Worm (Caenorhabditis elegans): ENCODE data around the gene T01C4.8.

The T01C4.8 gene

ce11 chrV:7140368-7140767 is 11.0 kb upstream of the T01C4.8 start:
- TF ChIP-seq K02D7.2 (tag; optimal IDR thresholded peaks at IDR 0.05) = no peak
- TF ChIP-seq syd-9 (tag; optimal IDR thresholded peaks at IDR 0.05) = no peak
- TF ChIP-seq npax-4 (tag; optimal IDR thresholded peaks at IDR 0.05) = no peak
- no peak for TF ChIP-seq pag-3 (tag; optimal IDR thresholded peaks at IDR 0.05; ENCODE audit: borderline replicate concordance)
- no peak for TF ChIP-seq pat-9 (tag; optimal IDR thresholded peaks at IDR 0.05)
- TF ChIP-seq pax-1 (tag; optimal IDR thresholded peaks at IDR 0.05) = no peak
- TF ChIP-seq ceh-22 (tag; optimal IDR thresholded peaks at IDR 0.05) = no peak
- TF ChIP-seq pqm-1 (tag; optimal IDR thresholded peaks at IDR 0.05) = no peak
- no peak for TF ChIP-seq nhr-232 (tag; optimal IDR thresholded peaks at IDR 0.05)
- TF ChIP-seq fkh-6 (tag; optimal IDR thresholded peaks at IDR 0.05) = no peak
- no peak for TF ChIP-seq T23F11.4 (GFP tag; optimal IDR thresholded peaks at IDR 0.05)
- no peak for TF ChIP-seq ceh-30 (tag; optimal IDR thresholded peaks at IDR 0.05)
- no peak for TF ChIP-seq ets-4 (tag; optimal IDR thresholded peaks at IDR 0.05)

- TF ChIP-seq odd-2 (tag; optimal IDR thresholded peaks at IDR 0.05) (no peak), unc-3 (GFP tag; conservative IDR thresholded peaks at IDR 0.05) (no peak), unc-3 (tag; optimal IDR thresholded peaks at IDR 0.05) (no peak), ceh-18 (tag; optimal IDR thresholded peaks at IDR 0.05) (no peak), ceh-24 (tag; optimal IDR thresholded peaks at IDR 0.05) (no peak), elt-2 (tag; optimal IDR thresholded peaks at IDR 0.05) (no peak), pag-3 (tag; optimal IDR thresholded peaks at IDR 0.05; ENCODE audit: borderline replicate concordance) (no peak), fkh-10 (GFP tag; optimal IDR thresholded peaks at IDR 0.05) (no peak)
Measured at ce11 chrV:7138320-7138719, 9.0 kb upstream of the T01C4.8 start, which contains the start of gene str-112. TSS of gene str-112 (minus strand) at chrV:7138420.

- no peak for TF ChIP-seq ceh-48 (tag; optimal IDR thresholded peaks at IDR 0.05)
- TF ChIP-seq nfya-1 (tag; optimal IDR thresholded peaks at IDR 0.05) = no peak
- TF ChIP-seq ceh-6 (GFP tag; optimal IDR thresholded peaks at IDR 0.05) = no peak
- TF ChIP-seq nhr-11 (tag; optimal IDR thresholded peaks at IDR 0.05) = no peak
- no peak for TF ChIP-seq sox-2 (GFP tag; IDR thresholded peaks at IDR 0.05)
- no peak for TF ChIP-seq hlh-30 (tag; optimal IDR thresholded peaks at IDR 0.05; ENCODE audit: insufficient read depth)
- TF ChIP-seq K02D7.2 (tag; optimal IDR thresholded peaks at IDR 0.05) = no peak
- TF ChIP-seq nhr-232 (tag; optimal IDR thresholded peaks at IDR 0.05) = no peak
- no peak for TF ChIP-seq ttx-3 (tag; optimal IDR thresholded peaks at IDR 0.05)
Measured at ce11 chrV:7136859-7137258, 7.5 kb upstream of the T01C4.8 start.

- no peak for TF ChIP-seq ceh-22 (tag; optimal IDR thresholded peaks at IDR 0.05)
- TF ChIP-seq tbx-2 (tag; optimal IDR thresholded peaks at IDR 0.05) = no peak
- TF ChIP-seq unc-55 (GFP tag; optimal IDR thresholded peaks at IDR 0.05) = no peak
- TF ChIP-seq pag-3 (tag; optimal IDR thresholded peaks at IDR 0.05; ENCODE audit: borderline replicate concordance) = no peak
- TF ChIP-seq sdc-2 (tag; optimal IDR thresholded peaks at IDR 0.05) = no peak
- TF ChIP-seq ceh-19 (GFP tag; optimal IDR thresholded peaks at IDR 0.05) = no peak
- no peak for TF ChIP-seq ceh-30 (tag; optimal IDR thresholded peaks at IDR 0.05)
- no peak for TF ChIP-seq dve-1 (tag; optimal IDR thresholded peaks at IDR 0.05)
- no peak for TF ChIP-seq zip-5 (tag; optimal IDR thresholded peaks at IDR 0.05)
- no peak for TF ChIP-seq elt-2 (tag; optimal IDR thresholded peaks at IDR 0.05)
- no peak for TF ChIP-seq C38D4.7 (GFP tag; optimal IDR thresholded peaks at IDR 0.05)
- no peak for TF ChIP-seq ceh-18 (tag; optimal IDR thresholded peaks at IDR 0.05)
- no peak for TF ChIP-seq hlh-6 (tag; optimal IDR thresholded peaks at IDR 0.05)
- no peak for TF ChIP-seq lin-11 (tag; optimal IDR thresholded peaks at IDR 0.05)
- TF ChIP-seq hlh-30 (tag; optimal IDR thresholded peaks at IDR 0.05; ENCODE audit: insufficient read depth) = no peak
- no peak for TF ChIP-seq hlh-13 (GFP tag; optimal IDR thresholded peaks at IDR 0.05)
- no peak for TF ChIP-seq fax-1 (tag; optimal IDR thresholded peaks at IDR 0.05)
- TF ChIP-seq ceh-45 (GFP tag; IDR thresholded peaks at IDR 0.05) = no peak
- TF ChIP-seq ceh-24 (tag; optimal IDR thresholded peaks at IDR 0.05) = no peak
Measured at ce11 chrV:7133963-7134362, 4.6 kb upstream of the T01C4.8 start, which contains the start of gene F10D2.16. TSS of gene F10D2.16 (plus strand) at chrV:7134263.

All from whole organism, late embryonic.